Worm (Caenorhabditis elegans) whole organism, late embryonic: Measurements from ENCODE around the gene Y54G2A.40.

Experiments
- K09A11.1 ChIP-seq: sonication (generic microtip); optimal IDR thresholded peaks from 2 replicates; lab custom pipeline; 2017; ENCODE audit warnings: antibody characterized with exemption, mild to moderate bottlenecking, missing genetic modification characterization, missing compliant biosample characterization; ENCODE audit not compliant: insufficient read depth
- Y22D7AL.16 ChIP-seq: sonication (generic microtip); optimal IDR thresholded peaks from 2 replicates; lab custom pipeline; 2016; ENCODE audit warnings: missing genetic modification characterization, missing compliant biosample characterization
- ceh-14 ChIP-seq: sonication (generic microtip); optimal IDR thresholded peaks from 2 replicates; lab custom pipeline; 2016; ENCODE audit warnings: missing genotype, missing genetic modification characterization, missing compliant biosample characterization
- ceh-19 ChIP-seq: fragments of 200-800 bp; sonication (Bioruptor generic); optimal IDR thresholded peaks from 2 replicates; lab custom pipeline; 2018; ENCODE audit warnings: mild to moderate bottlenecking, missing genetic modification characterization, missing compliant biosample characterization
- ceh-2 ChIP-seq: sonication (generic microtip); optimal IDR thresholded peaks from 2 replicates; lab custom pipeline; 2016; ENCODE audit warnings: missing genotype, missing genetic modification characterization, missing compliant biosample characterization
- ceh-24 ChIP-seq: sonication (generic microtip); optimal IDR thresholded peaks from 2 replicates; lab custom pipeline; 2016; ENCODE audit warnings: mild to moderate bottlenecking, missing genetic modification characterization, missing compliant biosample characterization
- ceh-30 ChIP-seq: fragments of 150-350 bp; optimal IDR thresholded peaks from 2 replicates; lab custom pipeline; 2014; ENCODE audit warnings: missing biosample characterization, missing genetic modification characterization
- ceh-34 ChIP-seq: sonication (generic microtip); optimal IDR thresholded peaks from 2 replicates; lab custom pipeline; 2016; ENCODE audit warnings: mild to moderate bottlenecking, missing genetic modification characterization, missing compliant biosample characterization
- ceh-45 ChIP-seq: fragments of 200-800 bp; sonication (Bioruptor generic); IDR thresholded peaks from 2 replicates; pipeline ENCODE4 v1.3.6; 2022; ENCODE audit warnings: missing genetic modification reagents, missing genetic modification characterization, missing compliant biosample characterization
- ceh-48 ChIP-seq: sonication (generic microtip); optimal IDR thresholded peaks from 2 replicates; lab custom pipeline; 2016; ENCODE audit warnings: missing genetic modification characterization, inconsistent platforms, missing compliant biosample characterization
- ceh-9 ChIP-seq: sonication (generic microtip); optimal IDR thresholded peaks from 2 replicates; lab custom pipeline; 2016; ENCODE audit warnings: mild to moderate bottlenecking, missing genetic modification characterization, inconsistent platforms, missing compliant biosample characterization
- dmd-4 ChIP-seq: sonication (generic microtip); optimal IDR thresholded peaks from 2 replicates; lab custom pipeline; 2016; ENCODE audit warnings: borderline replicate concordance, missing genetic modification characterization, missing compliant biosample characterization
- dve-1 ChIP-seq: sonication (generic microtip); optimal IDR thresholded peaks from 2 replicates; lab custom pipeline; 2017; ENCODE audit warnings: antibody characterized with exemption, mild to moderate bottlenecking, missing genetic modification characterization, missing compliant biosample characterization
- elt-2 ChIP-seq: sonication (generic microtip); optimal IDR thresholded peaks from 2 replicates; lab custom pipeline; 2016; ENCODE audit warnings: missing genetic modification reagents, missing genetic modification characterization, missing compliant biosample characterization
- elt-4 ChIP-seq: sonication (generic microtip); optimal IDR thresholded peaks from 2 replicates; lab custom pipeline; 2016; ENCODE audit warnings: missing genetic modification characterization, missing compliant biosample characterization
- fkh-10 ChIP-seq: fragments of 150-350 bp; optimal IDR thresholded peaks from 2 replicates; lab custom pipeline; 2014; ENCODE audit warnings: missing biosample characterization, missing genetic modification reagents, missing genetic modification characterization
- fkh-6 ChIP-seq: sonication (generic microtip); optimal IDR thresholded peaks from 2 replicates; lab custom pipeline; 2016; ENCODE audit warnings: missing genetic modification characterization, missing compliant biosample characterization
- hlh-30 ChIP-seq: sonication (generic microtip); optimal IDR thresholded peaks from 2 replicates; lab custom pipeline; 2017; ENCODE audit warnings: antibody characterized with exemption, missing genetic modification characterization, missing compliant biosample characterization; ENCODE audit not compliant: insufficient read depth
- hlh-6 ChIP-seq: sonication (generic microtip); optimal IDR thresholded peaks from 2 replicates; lab custom pipeline; 2016; ENCODE audit warnings: missing genotype, missing genetic modification characterization, missing compliant biosample characterization
- hlh-8 ChIP-seq: sonication (generic microtip); optimal IDR thresholded peaks from 2 replicates; lab custom pipeline; 2016; ENCODE audit warnings: missing genotype, missing genetic modification characterization, missing compliant biosample characterization
- lin-11 ChIP-seq: fragments of 200-800 bp; sonication (Bioruptor generic); optimal IDR thresholded peaks from 2 replicates; lab custom pipeline; 2018; ENCODE audit warnings: mild to moderate bottlenecking, missing genetic modification characterization, missing compliant biosample characterization
- madf-2 ChIP-seq: sonication (generic microtip); optimal IDR thresholded peaks from 2 replicates; lab custom pipeline; 2017; ENCODE audit warnings: missing genetic modification characterization, missing compliant biosample characterization
- mec-3 ChIP-seq: sonication (generic microtip); optimal IDR thresholded peaks from 2 replicates; lab custom pipeline; 2016; ENCODE audit warnings: borderline replicate concordance, missing genetic modification characterization, missing compliant biosample characterization
- nfya-1 ChIP-seq: sonication (generic microtip); optimal IDR thresholded peaks from 2 replicates; lab custom pipeline; 2017; ENCODE audit warnings: missing genetic modification characterization, mild to moderate bottlenecking, missing compliant biosample characterization, antibody characterized with exemption, moderate library complexity
- nhr-11 ChIP-seq: fragments of 150-350 bp; optimal IDR thresholded peaks from 2 replicates; lab custom pipeline; 2014; ENCODE audit warnings: missing biosample characterization, missing genetic modification characterization
- nhr-232 ChIP-seq: sonication (generic microtip); optimal IDR thresholded peaks from 2 replicates; lab custom pipeline; 2016; ENCODE audit warnings: missing genetic modification characterization, missing compliant biosample characterization
- pax-1 ChIP-seq: fragments of 150-350 bp; optimal IDR thresholded peaks from 2 replicates; lab custom pipeline; 2014; ENCODE audit warnings: missing biosample characterization, missing genetic modification characterization
- pha-4 ChIP-seq: fragments of 150-350 bp; optimal IDR thresholded peaks from 2 replicates; lab custom pipeline; 2018; ENCODE audit warnings: missing biosample characterization, missing genetic modification reagents, missing genetic modification characterization
- ref-2 ChIP-seq: sonication (generic microtip); optimal IDR thresholded peaks from 2 replicates; lab custom pipeline; 2016; ENCODE audit warnings: missing genetic modification characterization, missing compliant biosample characterization
- sdc-2 ChIP-seq: sonication (generic microtip); optimal IDR thresholded peaks from 2 replicates; lab custom pipeline; 2016; ENCODE audit warnings: missing genotype, missing genetic modification characterization, missing compliant biosample characterization
- sox-2 ChIP-seq: fragments of 200-800 bp; sonication (Bioruptor generic); IDR thresholded peaks from 2 replicates; pipeline ENCODE4 v1.3.6; 2022; ENCODE audit warnings: missing genetic modification reagents, missing genetic modification characterization, missing compliant biosample characterization
- sox-4 ChIP-seq: sonication (generic microtip); optimal IDR thresholded peaks from 2 replicates; lab custom pipeline; 2017; ENCODE audit warnings: mild to moderate bottlenecking, missing genetic modification characterization, inconsistent platforms, missing compliant biosample characterization
- unc-86 ChIP-seq: sonication (generic microtip); optimal IDR thresholded peaks from 2 replicates; lab custom pipeline; 2016; ENCODE audit warnings: missing genetic modification characterization, missing compliant biosample characterization
- ztf-16 ChIP-seq: sonication (generic microtip); optimal IDR thresholded peaks from 2 replicates; lab custom pipeline; 2017; ENCODE audit warnings: missing genetic modification characterization, missing compliant biosample characterization

Gene Y54G2A.40

ce11 chrIV:2846264-2846663 lies at the start of gene Y54G2A.40:
Y54G2A.40 (plus strand) TSS chrIV:2846476.
- TF ChIP-seq nhr-11 (tag; lab: Kevin White, UChicago): no peak
- no peak for TF ChIP-seq Y22D7AL.16 (tag; lab: Kevin White, UChicago)
- no peak for TF ChIP-seq ceh-30
- TF ChIP-seq hlh-8 (tag; lab: Kevin White, UChicago): no peak
- no peak for TF ChIP-seq ceh-14 (tag; lab: Kevin White, UChicago)
- no peak for TF ChIP-seq ceh-9 (tag; lab: Kevin White, UChicago)
- TF ChIP-seq sdc-2: no peak
- no peak for TF ChIP-seq sox-2
- no peak for TF ChIP-seq ceh-2 (tag; lab: Kevin White, UChicago)
- TF ChIP-seq hlh-30 (tag; lab: Kevin White, UChicago): no peak
- TF ChIP-seq ceh-24: no peak
- TF ChIP-seq ref-2 (tag; lab: Kevin White, UChicago): no peak
- no peak for TF ChIP-seq unc-86 (tag; lab: Kevin White, UChicago)
- TF ChIP-seq elt-4 (tag; lab: Kevin White, UChicago): no peak
- no peak for TF ChIP-seq ceh-34 (tag; lab: Kevin White, UChicago)

DNA sequence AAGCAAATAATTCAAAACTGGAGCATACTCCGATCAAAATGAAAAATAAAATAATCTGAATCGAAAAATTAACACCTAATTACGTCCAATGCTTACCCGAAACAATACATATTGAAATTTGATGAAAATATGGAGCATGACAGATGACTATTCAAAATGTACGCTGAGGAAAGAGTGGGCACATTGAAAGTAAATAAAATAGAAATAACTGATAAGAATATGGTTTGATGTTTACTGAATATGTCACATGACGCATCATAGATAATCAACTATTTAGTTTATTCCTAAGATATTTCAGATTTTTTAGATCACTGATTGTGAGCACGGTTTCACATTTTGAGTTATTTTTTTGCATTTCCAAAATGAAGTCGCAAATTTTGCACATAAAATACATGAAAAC lies 47.9 kb upstream of the Y54G2A.40 start, which contains the start of gene Y54G2A.52:
Gene Y54G2A.52, minus strand, starts transcription at position 348 of the 400 bp plus-strand sequence.
- TF ChIP-seq ceh-19 (GFP tag; lab: Kevin White, UChicago) (no peak), ceh-9 (tag; lab: Kevin White, UChicago) (no peak), elt-2 (peak; percentile 14), ztf-16 (tag; lab: Kevin White, UChicago) (no peak), K09A11.1 (tag; lab: Kevin White, UChicago) (no peak), dve-1 (no peak)

- TF ChIP-seq ceh-19 (GFP tag; lab: Kevin White, UChicago) (no peak), ceh-48 (tag; lab: Kevin White, UChicago) (no peak), madf-2 (tag; lab: Kevin White, UChicago) (no peak), hlh-30 (tag; lab: Kevin White, UChicago) (no peak), mec-3 (tag; lab: Kevin White, UChicago) (no peak), pha-4 (tag; lab: Kevin White, UChicago) (no peak), unc-86 (tag; lab: Kevin White, UChicago) (no peak), nhr-11 (tag; lab: Kevin White, UChicago) (no peak), sox-4 (tag; lab: Kevin White, UChicago) (no peak), ceh-45 (GFP tag; lab: Robert Waterston, UW) (no peak), nfya-1 (tag; lab: Kevin White, UChicago) (no peak), fkh-6 (tag; lab: Kevin White, UChicago) (no peak), fkh-10 (GFP tag; lab: Kevin White, UChicago) (no peak), lin-11 (no peak), nhr-232 (no peak), hlh-6 (tag; lab: Kevin White, UChicago) (no peak)
Observed at ce11 chrIV:2799389-2799788, 46.9 kb upstream of the Y54G2A.40 start, which contains the start of gene Y54G2A.10. Y54G2A.10 (plus strand) TSS chrIV:2799689.

- TF ChIP-seq ceh-48 (tag; lab: Kevin White, UChicago): no peak
- TF ChIP-seq pax-1: no peak
- TF ChIP-seq mec-3 (tag; lab: Kevin White, UChicago): no peak
- no peak for TF ChIP-seq elt-4 (tag; lab: Kevin White, UChicago)
- TF ChIP-seq fkh-6 (tag; lab: Kevin White, UChicago): no peak
- no peak for TF ChIP-seq dmd-4
- no peak for TF ChIP-seq sox-4 (tag; lab: Kevin White, UChicago)
- TF ChIP-seq ref-2 (tag; lab: Kevin White, UChicago): no peak
- no peak for TF ChIP-seq ceh-34 (tag; lab: Kevin White, UChicago)
- no peak for TF ChIP-seq unc-86 (tag; lab: Kevin White, UChicago)
Observed at ce11 chrIV:2799890-2800289, 46.4 kb upstream of the Y54G2A.40 start.
